Fruit fly (Drosophila melanogaster) Kc167 (cell line): ENCODE data around the gene CG9839.

Experiments
- h ChIP-seq: fragments of >200 bp; optimal IDR thresholded peaks from 3 replicates; lab custom pipeline; 2018; ENCODE audit warnings: missing external identifiers
- psq ChIP-seq: fragments of >200 bp; optimal IDR thresholded peaks from 2 replicates; lab custom pipeline; 2017; ENCODE audit warnings: missing external identifiers

dm6 chr3R:8850616-8851015 lies 45.0 kb upstream of the CG9839 start:
- no peak for TF ChIP-seq psq
- no peak for TF ChIP-seq h
